Fruit fly (Drosophila melanogaster): Measurements from ENCODE around the gene PolI.

Gene PolI

dm6 chr3R:8233864-8234263 is 557 bp downstream of the PolI start (continued):
- TF ChIP-seq CG17361 (GFP tag; IDR thresholded peaks at IDR 0.05) (no peak), CG12391 (tag; optimal IDR thresholded peaks at IDR 0.05) (peak; percentile 41), Deaf1 (tag; optimal IDR thresholded peaks at IDR 0.05) (no peak), CG12155 (GFP tag; optimal IDR thresholded peaks at IDR 0.05) (no peak), Scr (GFP tag; IDR thresholded peaks at IDR 0.05; ENCODE audit: partially characterized antibody) (no peak), CG13775 (GFP tag; optimal IDR thresholded peaks at IDR 0.05) (peak; percentile 31), ara (GFP tag; IDR thresholded peaks at IDR 0.05) (0 out of 2 replicates have a peak, but pooled peaks have one; percentile 4), Rfx (GFP tag; IDR thresholded peaks at IDR 0.05) (no peak), CG15696 (tag; optimal IDR thresholded peaks at IDR 0.05) (peak; percentile 1), CG10979 (tag; optimal IDR thresholded peaks at IDR 0.05) (peak; percentile 35), CG15514 (GFP tag; optimal IDR thresholded peaks at IDR 0.05) (no peak), CG6813 (GFP tag; optimal IDR thresholded peaks at IDR 0.05) (no peak), Spps (tag; optimal IDR thresholded peaks at IDR 0.05) (no peak), Trl (optimal IDR thresholded peaks at IDR 0.05) (peak in 1 of 2 experiments; percentile 23), Trl (GFP tag; optimal IDR thresholded peaks at IDR 0.05) (no peak), Bdp1 (GFP tag; optimal IDR thresholded peaks at IDR 0.05) (no peak), tio (GFP tag; optimal IDR thresholded peaks at IDR 0.05) (peak; percentile 8), NK7.1 (GFP tag; optimal IDR thresholded peaks at IDR 0.05) (no peak), Dip2 (GFP tag; IDR thresholded peaks at IDR 0.05) (no peak), phol (tag; optimal IDR thresholded peaks at IDR 0.05) (peak; percentile 43), CG9817 (tag; optimal IDR thresholded peaks at IDR 0.05) (no peak), CG17829 (tag; optimal IDR thresholded peaks at IDR 0.05) (no peak), CG10209 (GFP tag; optimal IDR thresholded peaks at IDR 0.05) (peak; percentile 19), Hr3 (GFP tag; optimal IDR thresholded peaks at IDR 0.05) (peak; percentile 7), ATbp (GFP tag; optimal IDR thresholded peaks at IDR 0.05) (peak; percentile 14), CG8388 (GFP tag; optimal IDR thresholded peaks at IDR 0.05) (peak; percentile 53), gce (GFP tag; IDR thresholded peaks at IDR 0.05) (0 out of 3 replicates have a peak, but pooled peaks have one; percentile 25), MTF-1 (GFP tag; optimal IDR thresholded peaks at IDR 0.05; ENCODE audit: borderline replicate concordance) (no peak), Atf3 (GFP tag; optimal IDR thresholded peaks at IDR 0.05) (no peak), CoRest (tag; optimal IDR thresholded peaks at IDR 0.05) (peak; percentile 3), ci (GFP tag; IDR thresholded peaks at IDR 0.05) (0 out of 3 replicates have a peak, but pooled peaks have one; percentile 64), Ssrp (tag; optimal IDR thresholded peaks at IDR 0.05) (peak; percentile 28), CG14667 (GFP tag; IDR thresholded peaks at IDR 0.05) (no peak), peb (GFP tag; IDR thresholded peaks at IDR 0.05) (0 out of 2 replicates have a peak, but pooled peaks have one; percentile 14), Med (GFP tag) (peak; percentile 64), jigr1 (GFP tag; IDR thresholded peaks at IDR 0.05) (no peak), mld (GFP tag; IDR thresholded peaks at IDR 0.05; ENCODE audit: partially characterized antibody) (no peak), CG1233 (GFP tag; optimal IDR thresholded peaks at IDR 0.05) (no peak)

dm6 chr3R:8239472-8240301 is 6.4 kb downstream of the PolI start:
- TF ChIP-seq dati (GFP tag; IDR thresholded peaks at IDR 0.05) (peak; percentile 58), Fer1 (GFP tag; optimal IDR thresholded peaks at IDR 0.05) (peak; percentile 84), row (GFP tag; IDR thresholded peaks at IDR 0.05) (peak; percentile 77), CG1832 (GFP tag; optimal IDR thresholded peaks at IDR 0.05) (no peak), Hr3 (GFP tag; optimal IDR thresholded peaks at IDR 0.05) (peak; percentile 85), her (GFP tag; optimal IDR thresholded peaks at IDR 0.05) (peak; percentile 48), lola (GFP tag; optimal IDR thresholded peaks at IDR 0.05) (peak in 1 of 3 experiments; percentile 95), Nf-YB (GFP tag; optimal IDR thresholded peaks at IDR 0.05) (peak; percentile 83), rib (GFP tag; IDR thresholded peaks at IDR 0.05) (peak; percentile 41; the same call in 1 of the 2 replicates), CG10543 (GFP tag; optimal IDR thresholded peaks at IDR 0.05) (peak; percentile 95), BEAF-32 (GFP tag; optimal IDR thresholded peaks at IDR 0.05) (peak; percentile 1), NfI (GFP tag; optimal IDR thresholded peaks at IDR 0.05) (peak; percentile 88), CG9609 (GFP tag; optimal IDR thresholded peaks at IDR 0.05) (peak; percentile 75), jigr1 (GFP tag; IDR thresholded peaks at IDR 0.05) (no peak)
